Fruit fly (Drosophila melanogaster): ENCODE data around the gene PhKgamma.

- TF ChIP-seq D1 (tag; optimal IDR thresholded peaks at IDR 0.05) (peak; percentile 46), CG13204 (GFP tag; optimal IDR thresholded peaks at IDR 0.05) (peak; percentile 70), Ets98B (GFP tag; IDR thresholded peaks at IDR 0.05) (peak; percentile 67), CG8159 (tag; optimal IDR thresholded peaks at IDR 0.05) (peak; percentile 37), EcR (GFP tag; optimal IDR thresholded peaks at IDR 0.05) (peak; percentile 72), Pif1B (GFP tag; optimal IDR thresholded peaks at IDR 0.05) (peak; percentile 43), CG32121 (GFP tag; IDR thresholded peaks at IDR 0.05) (no peak; the same call in 1 of the 2 replicates), CG8301 (tag; optimal IDR thresholded peaks at IDR 0.05) (peak; percentile 51)
These were observed at the start of gene PhKgamma for dm6 chrX:11694959-11695882.
